Fruit fly (Drosophila melanogaster): ENCODE data around the gene sturkopf.

DNA sequence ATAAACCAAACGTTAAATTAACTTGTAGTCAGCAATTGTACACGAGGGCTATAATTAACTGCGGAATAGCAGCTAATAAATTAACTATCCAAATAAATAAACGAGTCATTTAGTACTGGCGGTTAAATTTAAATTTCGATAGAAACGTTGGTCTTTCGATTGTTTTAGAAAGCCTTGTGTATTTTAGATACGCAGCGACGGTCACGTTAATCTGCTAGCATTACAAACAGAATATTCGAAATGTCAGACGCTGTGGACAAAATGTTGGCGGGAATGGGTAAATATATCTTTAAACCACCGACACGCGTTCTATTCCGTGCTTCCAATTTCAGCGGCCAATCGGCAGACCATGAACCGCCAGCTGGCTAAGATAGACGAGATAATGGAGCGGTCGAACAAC is 18.4 kb upstream of the sturkopf start, which contains the start of gene msd1:
- no peak for TF ChIP-seq br (GFP tag; optimal IDR thresholded peaks at IDR 0.05)
- no peak for TF ChIP-seq brk (GFP tag; optimal IDR thresholded peaks at IDR 0.05)
- no peak for TF ChIP-seq Dif (GFP tag; optimal IDR thresholded peaks at IDR 0.05; ENCODE audit: partially characterized antibody)
- no peak for TF ChIP-seq Hr78 (GFP tag; optimal IDR thresholded peaks at IDR 0.05)
- TF ChIP-seq Rel (GFP tag; optimal IDR thresholded peaks at IDR 0.05), result no peak
- TF ChIP-seq Rel (tag; optimal IDR thresholded peaks at IDR 0.05), result no peak
- TF ChIP-seq pan (optimal IDR thresholded peaks at IDR 0.05), result no peak
- no peak for TF ChIP-seq Vsx2 (GFP tag; optimal IDR thresholded peaks at IDR 0.05; ENCODE audit: partially characterized antibody)

Measured in whole organism, wandering third instar larva.